Fruit fly (Drosophila melanogaster) whole organism, embryonic: ENCODE measurements around the gene Nup98-96.
A peak's percentile ranks its signal among the peaks of the same experiment; 100 is the strongest.

Experiments used
- ATbp ChIP-seq: fragments of 200-800 bp; sonication (Bioruptor generic); optimal IDR thresholded peaks from 2 replicates; lab custom pipeline; 2017; ENCODE audit warnings: missing biosample characterization, mild to moderate bottlenecking, missing genetic modification characterization, missing genetic modification reagents
- Asciz ChIP-seq: fragments of 200-800 bp; sonication (Bioruptor generic); optimal IDR thresholded peaks from 2 replicates; lab custom pipeline; 2017; ENCODE audit warnings: missing biosample characterization, mild to moderate bottlenecking, missing genetic modification characterization, missing genetic modification reagents
- Atf6 ChIP-seq: fragments of 200-800 bp; sonication (Bioruptor generic); IDR thresholded peaks from 2 replicates; pipeline ENCODE4 v1.3.6; 2022; ENCODE audit warnings: missing biosample characterization, missing genetic modification characterization
- CG10979 ChIP-seq: fragments of 200-800 bp; sonication (Bioruptor generic); optimal IDR thresholded peaks from 2 replicates; lab custom pipeline; 2018; ENCODE audit warnings: missing biosample characterization, mild to moderate bottlenecking, missing genetic modification characterization, moderate library complexity
- CG1233 ChIP-seq: fragments of 200-800 bp; sonication (Bioruptor generic); optimal IDR thresholded peaks from 4 replicates; lab custom pipeline; 2018; ENCODE audit warnings: missing biosample characterization, mild to moderate bottlenecking, missing genetic modification characterization
- CG12744 ChIP-seq: fragments of 200-800 bp; sonication (Bioruptor generic); optimal IDR thresholded peaks from 2 replicates; lab custom pipeline; 2016; ENCODE audit warnings: missing biosample characterization, missing genetic modification characterization
- CG13775 ChIP-seq: fragments of 200-800 bp; sonication (Bioruptor generic); optimal IDR thresholded peaks from 3 replicates; lab custom pipeline; 2017; ENCODE audit warnings: missing biosample characterization, mild to moderate bottlenecking, missing genetic modification characterization
- CG14860 ChIP-seq: fragments of 200-800 bp; sonication (Bioruptor generic); IDR thresholded peaks from 3 replicates; pipeline ENCODE4 v1.3.6; 2022; ENCODE audit warnings: missing biosample characterization, missing genetic modification characterization; ENCODE audit not compliant: partially characterized antibody
- CG17186 ChIP-seq: fragments of 200-800 bp; sonication (Bioruptor generic); optimal IDR thresholded peaks from 3 replicates; lab custom pipeline; 2017; ENCODE audit warnings: missing biosample characterization, missing genetic modification reagents, missing genetic modification characterization
- CG17568 ChIP-seq: fragments of 200-800 bp; sonication (Bioruptor generic); optimal IDR thresholded peaks from 2 replicates; lab custom pipeline; 2018; ENCODE audit warnings: missing biosample characterization, mild to moderate bottlenecking, missing genetic modification characterization, moderate library complexity
- CG17802 ChIP-seq: fragments of 200-800 bp; sonication (Bioruptor generic); optimal IDR thresholded peaks from 2 replicates; lab custom pipeline; 2018; ENCODE audit warnings: missing biosample characterization, mild to moderate bottlenecking, missing genetic modification characterization, moderate library complexity
- CG17912 ChIP-seq: fragments of 200-800 bp; sonication (Bioruptor generic); optimal IDR thresholded peaks from 2 replicates; lab custom pipeline; 2018; ENCODE audit warnings: missing biosample characterization, mild to moderate bottlenecking, missing genetic modification characterization
- CG2202 ChIP-seq: fragments of 200-800 bp; sonication (Bioruptor generic); optimal IDR thresholded peaks from 2 replicates; lab custom pipeline; 2018; ENCODE audit warnings: missing biosample characterization, mild to moderate bottlenecking, missing genetic modification characterization
- CG3065 ChIP-seq: fragments of 200-800 bp; sonication (Bioruptor generic); optimal IDR thresholded peaks from 2 replicates; lab custom pipeline; 2016; ENCODE audit warnings: missing biosample characterization, missing genetic modification characterization
- CG31388 ChIP-seq: fragments of 200-800 bp; sonication (Bioruptor generic); optimal IDR thresholded peaks from 2 replicates; lab custom pipeline; 2016; ENCODE audit warnings: missing biosample characterization, missing genetic modification characterization
- CG33213 ChIP-seq: fragments of 200-800 bp; sonication (Bioruptor generic); optimal IDR thresholded peaks from 3 replicates; lab custom pipeline; 2016; ENCODE audit warnings: missing biosample characterization, missing genetic modification characterization
- CG33557 ChIP-seq: fragments of 200-800 bp; sonication (Bioruptor generic); optimal IDR thresholded peaks from 2 replicates; lab custom pipeline; 2019; ENCODE audit warnings: missing biosample characterization, mild to moderate bottlenecking, missing genetic modification characterization, moderate library complexity
- CG4328 ChIP-seq: fragments of 200-800 bp; sonication (Bioruptor generic); optimal IDR thresholded peaks from 3 replicates; lab custom pipeline; 2017; ENCODE audit warnings: missing biosample characterization, missing genetic modification reagents, missing genetic modification characterization
- CG6254 ChIP-seq: fragments of 200-800 bp; sonication (Bioruptor generic); optimal IDR thresholded peaks from 3 replicates; lab custom pipeline; 2017; ENCODE audit warnings: mild to moderate bottlenecking, missing biosample characterization, missing genetic modification reagents, missing genetic modification characterization
- CG6813 ChIP-seq: fragments of 200-800 bp; sonication (Bioruptor generic); optimal IDR thresholded peaks from 2 replicates; lab custom pipeline; 2017; ENCODE audit warnings: missing biosample characterization, missing genetic modification characterization, mild to moderate bottlenecking, moderate library complexity, missing genetic modification reagents
- CG6854 ChIP-seq: fragments of 200-800 bp; sonication (Bioruptor generic); optimal IDR thresholded peaks from 3 replicates; lab custom pipeline; 2017; ENCODE audit warnings: missing biosample characterization, mild to moderate bottlenecking, missing genetic modification characterization
- CG7372 ChIP-seq: fragments of 200-800 bp; sonication (Bioruptor generic); IDR thresholded peaks from 2 replicates; pipeline ENCODE4 v1.3.6; 2022; ENCODE audit warnings: missing biosample characterization, missing genetic modification characterization
- CG8089 ChIP-seq: fragments of 200-800 bp; sonication (Bioruptor generic); optimal IDR thresholded peaks from 3 replicates; lab custom pipeline; 2016; ENCODE audit warnings: missing biosample characterization, missing genetic modification characterization
- CG9817 ChIP-seq: fragments of 200-800 bp; sonication (Bioruptor generic); optimal IDR thresholded peaks from 2 replicates; lab custom pipeline; 2018; ENCODE audit warnings: missing biosample characterization, mild to moderate bottlenecking, missing genetic modification characterization, moderate library complexity
- CrebB ChIP-seq: fragments of 200-800 bp; sonication (Bioruptor generic); optimal IDR thresholded peaks from 3 replicates; lab custom pipeline; 2018; ENCODE audit warnings: missing biosample characterization, mild to moderate bottlenecking, missing genetic modification characterization
- Dbx ChIP-seq: fragments of 200-800 bp; sonication (Bioruptor generic); IDR thresholded peaks from 3 replicates; pipeline ENCODE4 v1.3.6; 2022; ENCODE audit warnings: missing biosample characterization, missing genetic modification characterization
- Ets97D ChIP-seq: fragments of 200-800 bp; sonication (Bioruptor generic); optimal IDR thresholded peaks from 3 replicates; lab custom pipeline; 2016; ENCODE audit warnings: missing biosample characterization, missing genetic modification characterization
- Myb ChIP-seq: fragments of 200-800 bp; sonication (Bioruptor generic); optimal IDR thresholded peaks from 2 replicates; lab custom pipeline; 2016; ENCODE audit warnings: missing biosample characterization, missing genetic modification characterization
- NC2β ChIP-seq: fragments of 200-800 bp; sonication (Bioruptor generic); optimal IDR thresholded peaks from 2 replicates; lab custom pipeline; 2016; ENCODE audit warnings: missing biosample characterization, missing genetic modification characterization
- Six4 ChIP-seq: fragments of 200-800 bp; sonication (Bioruptor generic); optimal IDR thresholded peaks from 2 replicates; lab custom pipeline; 2016; ENCODE audit warnings: missing biosample characterization, missing genetic modification characterization
- Spps ChIP-seq: fragments of 200-800 bp; sonication (Bioruptor generic); optimal IDR thresholded peaks from 2 replicates; lab custom pipeline; 2018; ENCODE audit warnings: missing biosample characterization, mild to moderate bottlenecking, missing genetic modification characterization
- Tbp ChIP-seq: fragments of >200 bp; optimal IDR thresholded peaks from 2 replicates; lab custom pipeline; 2018; ENCODE audit warnings: missing biosample characterization, missing genetic modification characterization
- ac ChIP-seq: fragments of 200-800 bp; sonication (Bioruptor generic); optimal IDR thresholded peaks from 3 replicates; lab custom pipeline; 2017; ENCODE audit warnings: missing biosample characterization, mild to moderate bottlenecking, missing genetic modification characterization
- ash1 ChIP-seq: fragments of 200-800 bp; sonication (Bioruptor generic); optimal IDR thresholded peaks from 2 replicates; lab custom pipeline; 2018; ENCODE audit warnings: missing biosample characterization, mild to moderate bottlenecking, missing genetic modification characterization
- bsh ChIP-seq, 2 experiments: fragments of 200-800 bp; sonication (Bioruptor generic); optimal IDR thresholded peaks; 2 replicates each; lab custom pipeline; 2017 to 2018; ENCODE audit warnings: mild to moderate bottlenecking in 2 of 2, missing biosample characterization in 2 of 2, missing genetic modification characterization in 2 of 2, moderate library complexity in 1 of 2
- chm ChIP-seq: fragments of 200-800 bp; sonication (Bioruptor generic); IDR thresholded peaks from 2 replicates; pipeline ENCODE4 v1.3.6; 2022; ENCODE audit warnings: missing biosample characterization, missing genetic modification characterization
- dmrt11E ChIP-seq: fragments of 200-800 bp; sonication (Bioruptor generic); optimal IDR thresholded peaks from 3 replicates; lab custom pipeline; 2018; ENCODE audit warnings: missing biosample characterization, mild to moderate bottlenecking, missing genetic modification characterization, moderate library complexity
- dysf ChIP-seq: fragments of 200-800 bp; sonication (Bioruptor generic); IDR thresholded peaks from 3 replicates; pipeline ENCODE4 v1.3.6; 2022; ENCODE audit warnings: missing biosample characterization, missing genetic modification characterization
- fd64A ChIP-seq: fragments of 200-800 bp; sonication (Bioruptor generic); optimal IDR thresholded peaks from 3 replicates; lab custom pipeline; 2018; ENCODE audit warnings: missing biosample characterization, mild to moderate bottlenecking, missing genetic modification characterization
- insv ChIP-seq, 2 experiments: fragments of 200-800 bp; sonication (Bioruptor generic); optimal IDR thresholded peaks; 3 replicates each; lab custom pipeline; 2016 to 2018; ENCODE audit warnings: missing biosample characterization in 2 of 2, missing genetic modification characterization in 2 of 2
- lov ChIP-seq, 2 experiments: fragments of 200-800 bp in 1 of 2; fragments of >200 bp in 1 of 2; sonication (Bioruptor generic) in 1 of 2; IDR thresholded peaks in 1 of 2; optimal IDR thresholded peaks in 1 of 2; 2 replicates in 1 of 2; 3 replicates in 1 of 2; pipeline versions ENCODE4 v1.3.6 to Lab custom; 2017 to 2022; ENCODE audit warnings: missing biosample characterization in 1 of 2, missing genetic modification characterization in 1 of 2
- odd ChIP-seq: fragments of 200-800 bp; sonication (Bioruptor generic); optimal IDR thresholded peaks from 2 replicates; lab custom pipeline; 2017; ENCODE audit warnings: missing biosample characterization, mild to moderate bottlenecking, missing genetic modification characterization
- org-1 ChIP-seq: fragments of 200-800 bp; sonication (Bioruptor generic); optimal IDR thresholded peaks from 2 replicates; lab custom pipeline; 2017; ENCODE audit warnings: missing biosample characterization, missing genetic modification characterization
- sc ChIP-seq, 3 experiments: fragments of >200 bp in 2 of 3; fragments of 200-800 bp in 1 of 3; sonication (Bioruptor generic) in 1 of 3; optimal IDR thresholded peaks; 2 replicates in 2 of 3; 3 replicates in 1 of 3; lab custom pipeline; 2017; ENCODE audit warnings: mild to moderate bottlenecking in 1 of 3, missing biosample characterization in 1 of 3, missing genetic modification characterization in 1 of 3, missing genetic modification reagents in 1 of 3
- tll ChIP-seq, 2 experiments: fragments of 200-800 bp in 1 of 2; fragments of >200 bp in 1 of 2; sonication (Bioruptor generic) in 1 of 2; optimal IDR thresholded peaks; 2 replicates each; lab custom pipeline; 2017 to 2019; ENCODE audit warnings: missing biosample characterization in 2 of 2, missing genetic modification characterization in 2 of 2, mild to moderate bottlenecking in 1 of 2, moderate library complexity in 1 of 2
- unpg ChIP-seq: fragments of 200-800 bp; sonication (Bioruptor generic); optimal IDR thresholded peaks from 3 replicates; lab custom pipeline; 2018; ENCODE audit warnings: missing biosample characterization, mild to moderate bottlenecking, missing genetic modification characterization, moderate library complexity
- vfl ChIP-seq: fragments of 200-800 bp; sonication (Bioruptor generic); optimal IDR thresholded peaks from 2 replicates; lab custom pipeline; 2016; ENCODE audit warnings: missing biosample characterization, missing genetic modification characterization
- wek ChIP-seq: fragments of 200-800 bp; sonication (Bioruptor generic); optimal IDR thresholded peaks from 3 replicates; lab custom pipeline; 2018; ENCODE audit warnings: missing biosample characterization, mild to moderate bottlenecking, missing genetic modification characterization, moderate library complexity

The Nup98-96 gene

DNA sequence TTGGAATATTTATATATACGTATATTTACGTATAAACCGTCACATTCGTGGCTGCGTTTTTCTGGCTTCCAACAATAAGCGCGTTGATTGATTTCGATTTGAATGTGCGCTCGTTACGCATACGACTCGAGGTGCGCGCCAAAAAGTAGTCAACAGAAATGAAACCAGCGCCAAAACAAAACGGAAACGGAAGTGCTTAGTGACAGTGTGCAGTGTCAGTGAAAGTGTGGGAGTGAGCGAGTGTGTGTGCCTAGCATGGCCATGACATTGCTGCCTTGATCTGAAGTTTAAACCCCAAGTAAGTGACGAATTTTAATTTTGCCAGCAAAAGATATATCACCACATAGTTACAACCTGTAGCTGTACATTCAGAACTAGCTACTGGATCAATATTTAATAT, 22.2 kb upstream of the Nup98-96 start, which contains the start of gene CG34355 (continued):
- TF ChIP-seq Asciz (GFP tag; lab: Kevin White, UChicago): peak; percentile 49
- no peak for TF ChIP-seq vfl (GFP tag; lab: Kevin White, UChicago)
- peak; percentile 80 for TF ChIP-seq odd (GFP tag; lab: Kevin White, UChicago)
- TF ChIP-seq CG31388 (GFP tag; lab: Kevin White, UChicago): no peak
- peak in 1 of 2 experiments; percentile 58 for TF ChIP-seq bsh (GFP tag; optimal IDR thresholded peaks at IDR 0.05; lab: Kevin White, UChicago)
- peak; percentile 66 for TF ChIP-seq CG2202 (tag; lab: Kevin White, UChicago)
- TF ChIP-seq insv (GFP tag; optimal IDR thresholded peaks at IDR 0.05; lab: Kevin White, UChicago): no peak
- peak; percentile 5 for TF ChIP-seq org-1 (GFP tag; lab: Kevin White, UChicago)
- peak; percentile 81 for TF ChIP-seq fd64A (GFP tag; lab: Kevin White, UChicago)
- peak; percentile 82 for TF ChIP-seq CG17912
- no peak for TF ChIP-seq Tbp (GFP tag; lab: Kevin White, UChicago)
- no peak for TF ChIP-seq ash1 (GFP tag; lab: Kevin White, UChicago)
- peak; percentile 46 for TF ChIP-seq CG17186 (GFP tag; lab: Kevin White, UChicago)
- TF ChIP-seq CG6254 (GFP tag; lab: Kevin White, UChicago): peak; percentile 63
- TF ChIP-seq tll (GFP tag; optimal IDR thresholded peaks at IDR 0.05; lab: Kevin White, UChicago): no peak
- TF ChIP-seq CG17568 (GFP tag; lab: Kevin White, UChicago): peak; percentile 84
- peak; percentile 45 for TF ChIP-seq CG17802 (tag; lab: Kevin White, UChicago)
- no peak for TF ChIP-seq unpg (GFP tag; lab: Kevin White, UChicago)
- TF ChIP-seq ATbp (GFP tag; lab: Kevin White, UChicago): peak; percentile 66
- no peak for TF ChIP-seq CG14860
- peak; percentile 56; the same call in 1 of the 2 replicates for TF ChIP-seq chm (GFP tag; lab: Robert Waterston, UW)
- no peak for TF ChIP-seq Atf6
- peak; percentile 2 for TF ChIP-seq Six4 (GFP tag; lab: Kevin White, UChicago)
- peak; percentile 35 for TF ChIP-seq dmrt11E (tag; lab: Kevin White, UChicago)
- peak; percentile 29; the same call in 1 of the 2 replicates for TF ChIP-seq CG7372 (GFP tag; lab: Robert Waterston, UW)
- peak; percentile 80 for TF ChIP-seq wek (GFP tag; lab: Kevin White, UChicago)
- TF ChIP-seq CG3065: no peak
- peak; percentile 22 for TF ChIP-seq CG9817
- peak; percentile 96 for TF ChIP-seq Ets97D
- TF ChIP-seq Dbx (GFP tag; lab: Robert Waterston, UW): no peak
- peak; percentile 47 for TF ChIP-seq CG13775 (GFP tag; lab: Kevin White, UChicago)
- TF ChIP-seq Myb (GFP tag; lab: Kevin White, UChicago): no peak
- TF ChIP-seq CG6854: peak; percentile 42
- TF ChIP-seq CG6813: peak; percentile 75
- peak; percentile 69 for TF ChIP-seq CG1233 (GFP tag; lab: Kevin White, UChicago)
- peak; percentile 7 for TF ChIP-seq NC2β (GFP tag; lab: Kevin White, UChicago)
- no peak for TF ChIP-seq lov (optimal IDR thresholded peaks at IDR 0.05; lab: Kevin White, UChicago)
- 0 out of 3 replicates have a peak, but pooled peaks have one; percentile 14 for TF ChIP-seq lov (GFP tag; IDR thresholded peaks at IDR 0.05; lab: Robert Waterston, UW)
- TF ChIP-seq CG33557: peak; percentile 42
- TF ChIP-seq CG10979 (tag; lab: Kevin White, UChicago): no peak
- TF ChIP-seq CG4328 (GFP tag; lab: Kevin White, UChicago): peak; percentile 7
- TF ChIP-seq CG8089: peak; percentile 5
- peak; percentile 37 for TF ChIP-seq CrebB
- TF ChIP-seq Spps (tag; lab: Kevin White, UChicago): peak; percentile 21
- TF ChIP-seq ac: peak; percentile 18
- TF ChIP-seq CG12744 (GFP tag; lab: Kevin White, UChicago): peak; percentile 19
- TF ChIP-seq dysf (GFP tag; lab: Robert Waterston, UW): peak; percentile 27; the same call in 1 of the 3 replicates
- no peak for TF ChIP-seq CG33213 (GFP tag; lab: Kevin White, UChicago)
- no peak for TF ChIP-seq sc (optimal IDR thresholded peaks at IDR 0.05; lab: Kevin White, UChicago)
- peak; percentile 36 for TF ChIP-seq sc (GFP tag; optimal IDR thresholded peaks at IDR 0.05; lab: Kevin White, UChicago)
